Worm (Caenorhabditis elegans): ENCODE results near the gene srh-146.

DNA sequence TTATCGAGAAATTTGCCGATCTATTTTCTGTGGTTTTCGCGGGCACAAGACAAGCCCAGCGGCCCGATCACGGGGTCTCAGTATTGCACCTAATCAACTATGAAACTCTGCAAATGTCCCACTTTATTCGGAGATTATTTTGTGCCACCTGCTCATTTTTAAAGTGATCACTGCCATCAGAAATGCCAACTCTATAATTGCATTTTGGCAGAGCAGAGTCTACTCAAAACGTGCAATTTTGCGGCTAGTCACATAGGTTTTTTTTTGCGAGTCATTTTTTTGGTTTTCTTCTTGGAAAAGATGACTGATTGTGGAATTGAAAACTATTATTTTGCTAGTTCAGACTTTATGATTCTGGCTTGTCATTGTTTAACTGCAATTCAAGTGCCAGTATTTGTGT lies 49.1 kb upstream of the srh-146 start, which contains the start of gene srh-240:
- TF ChIP-seq pes-1 (GFP tag; IDR thresholded peaks at IDR 0.05) (no peak), F13C5.2 (tag; optimal IDR thresholded peaks at IDR 0.05) (no peak), flt-1 (GFP tag; IDR thresholded peaks at IDR 0.05) (no peak), sea-1 (GFP tag; conservative IDR thresholded peaks at IDR 0.05) (no peak), ama-1 (optimal IDR thresholded peaks at IDR 0.05) (no peak), ets-7 (tag; optimal IDR thresholded peaks at IDR 0.05) (no peak), ceh-13 (GFP tag; optimal IDR thresholded peaks at IDR 0.05) (no peak), hmbx-1 (tag; optimal IDR thresholded peaks at IDR 0.05) (no peak), hnd-1 (tag; optimal IDR thresholded peaks at IDR 0.05) (no peak), tbx-37 (GFP tag; conservative IDR thresholded peaks at IDR 0.05) (no peak), B0310.2 (tag; optimal IDR thresholded peaks at IDR 0.05) (no peak), ceh-36 (tag; optimal IDR thresholded peaks at IDR 0.05) (no peak), tra-4 (tag; optimal IDR thresholded peaks at IDR 0.05) (no peak), hmg-4 (GFP tag; optimal IDR thresholded peaks at IDR 0.05) (no peak)

Measured in whole organism, early embryonic.